Fruit fly (Drosophila melanogaster) S2 (cell line): ENCODE results near the gene CG32249.

ENCODE experiments used
- CG8478 ChIP-seq: fragments of >200 bp; optimal IDR thresholded peaks from 2 replicates; lab custom pipeline; 2018
- CTCF ChIP-seq, 2 experiments: fragments of >200 bp; optimal IDR thresholded peaks; 2 replicates each; lab custom pipeline; 2018

DNA sequence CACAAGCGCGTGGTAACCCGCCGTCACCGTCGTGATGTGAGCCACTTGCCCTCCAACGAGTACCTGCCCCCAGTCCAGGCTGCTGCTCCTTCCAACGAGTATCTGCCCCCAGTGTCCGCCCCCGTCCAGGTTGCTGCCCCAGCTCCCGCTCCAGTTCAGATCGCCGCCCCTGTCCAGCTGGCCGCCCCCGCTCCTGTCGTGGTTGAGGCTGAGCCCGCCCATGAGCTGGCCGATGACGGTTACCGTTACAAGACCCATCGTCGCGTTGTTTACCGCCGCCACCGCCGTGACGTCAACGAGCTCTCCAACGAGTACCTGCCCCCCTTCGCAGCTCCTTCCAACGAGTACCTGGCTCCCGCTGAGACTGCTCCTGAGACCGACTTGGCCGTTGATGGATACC lies 11.0 kb downstream of the CG32249 start:
- no peak for TF ChIP-seq CG8478 (lab: Kevin White, UChicago)
- no peak for TF ChIP-seq CTCF (optimal IDR thresholded peaks at IDR 0.05; lab: Kevin White, UChicago)
